Fruit fly (Drosophila melanogaster) whole organism, embryonic: ENCODE results near the gene CG9737.

Experiments
- ATbp ChIP-seq: fragments of 200-800 bp; sonication (Bioruptor generic); optimal IDR thresholded peaks from 2 replicates; lab custom pipeline; 2017; ENCODE audit warnings: missing biosample characterization, mild to moderate bottlenecking, missing genetic modification characterization, missing genetic modification reagents
- Ada2b ChIP-seq: fragments of 200-800 bp; sonication (Bioruptor generic); IDR thresholded peaks from 2 replicates; pipeline ENCODE4 v1.3.6; 2022; ENCODE audit warnings: missing biosample characterization, missing genetic modification characterization
- Bdp1 ChIP-seq: fragments of 200-800 bp; sonication (Bioruptor generic); optimal IDR thresholded peaks from 3 replicates; lab custom pipeline; 2016; ENCODE audit warnings: missing biosample characterization, missing genetic modification characterization
- CG10147 ChIP-seq: fragments of 200-800 bp; sonication (Bioruptor generic); optimal IDR thresholded peaks from 2 replicates; lab custom pipeline; 2019; ENCODE audit warnings: missing biosample characterization, mild to moderate bottlenecking, missing genetic modification characterization, moderate library complexity
- CG10565 ChIP-seq: fragments of 200-800 bp; sonication (Bioruptor generic); optimal IDR thresholded peaks from 3 replicates; lab custom pipeline; 2016; ENCODE audit warnings: missing biosample characterization, mild to moderate bottlenecking, missing genetic modification characterization
- CG11093 ChIP-seq: fragments of 200-800 bp; sonication (Bioruptor generic); IDR thresholded peaks from 3 replicates; pipeline ENCODE4 v1.3.6; 2022; ENCODE audit warnings: missing biosample characterization, missing genetic modification characterization
- CG11695 ChIP-seq: fragments of 200-800 bp; sonication (Bioruptor generic); IDR thresholded peaks from 3 replicates; pipeline ENCODE4 v1.3.6; 2022; ENCODE audit warnings: missing biosample characterization, missing genetic modification characterization
- CG12236 ChIP-seq: fragments of 200-800 bp; sonication (Bioruptor generic); optimal IDR thresholded peaks from 2 replicates; lab custom pipeline; 2016; ENCODE audit warnings: missing biosample characterization, missing genetic modification characterization
- CG14860 ChIP-seq: fragments of 200-800 bp; sonication (Bioruptor generic); IDR thresholded peaks from 3 replicates; pipeline ENCODE4 v1.3.6; 2022; ENCODE audit warnings: missing biosample characterization, missing genetic modification characterization; ENCODE audit not compliant: partially characterized antibody
- CG15514 ChIP-seq: fragments of 200-800 bp; sonication (Bioruptor generic); optimal IDR thresholded peaks from 3 replicates; lab custom pipeline; 2017; ENCODE audit warnings: missing biosample characterization, missing genetic modification characterization, mild to moderate bottlenecking, moderate library complexity, missing genetic modification reagents
- CG15696 ChIP-seq: fragments of 200-800 bp; sonication (Bioruptor generic); optimal IDR thresholded peaks from 2 replicates; lab custom pipeline; 2019; ENCODE audit warnings: missing biosample characterization, mild to moderate bottlenecking, missing genetic modification characterization, moderate library complexity
- CG1602 ChIP-seq: fragments of 200-800 bp; sonication (Bioruptor generic); optimal IDR thresholded peaks from 3 replicates; lab custom pipeline; 2016; ENCODE audit warnings: missing biosample characterization, missing genetic modification characterization
- CG18619 ChIP-seq: fragments of 200-800 bp; sonication (Bioruptor generic); optimal IDR thresholded peaks from 3 replicates; lab custom pipeline; 2017; ENCODE audit warnings: missing biosample characterization, mild to moderate bottlenecking, missing genetic modification characterization
- CG3407 ChIP-seq: fragments of 200-800 bp; sonication (Bioruptor generic); optimal IDR thresholded peaks from 2 replicates; lab custom pipeline; 2018; ENCODE audit warnings: missing biosample characterization, mild to moderate bottlenecking, missing genetic modification characterization
- CG34422 ChIP-seq: fragments of 200-800 bp; sonication (Bioruptor generic); IDR thresholded peaks from 3 replicates; pipeline ENCODE4 v1.3.6; 2022; ENCODE audit warnings: missing biosample characterization, missing genetic modification characterization
- CG43689 ChIP-seq: fragments of 200-800 bp; sonication (Bioruptor generic); IDR thresholded peaks from 2 replicates; pipeline ENCODE4 v1.3.6; 2022; ENCODE audit warnings: missing biosample characterization, missing genetic modification characterization
- CG6689 ChIP-seq: fragments of 200-800 bp; sonication (Bioruptor generic); IDR thresholded peaks from 2 replicates; pipeline ENCODE4 v1.3.6; 2022; ENCODE audit warnings: missing biosample characterization, missing genetic modification characterization
- CG8924 ChIP-seq: fragments of 200-800 bp; optimal IDR thresholded peaks from 3 replicates; lab custom pipeline; 2019; ENCODE audit warnings: missing biosample characterization, mild to moderate bottlenecking, missing genetic modification characterization, moderate library complexity
- CG9876 ChIP-seq: fragments of 200-800 bp; sonication (Bioruptor generic); optimal IDR thresholded peaks from 2 replicates; lab custom pipeline; 2016; ENCODE audit warnings: missing biosample characterization, missing genetic modification characterization
- CHES-1-like ChIP-seq: fragments of 200-800 bp; sonication (Bioruptor generic); optimal IDR thresholded peaks from 2 replicates; lab custom pipeline; 2016; ENCODE audit warnings: missing biosample characterization, missing genetic modification characterization
- D19A ChIP-seq: fragments of 200-800 bp; optimal IDR thresholded peaks from 3 replicates; lab custom pipeline; 2019; ENCODE audit warnings: missing biosample characterization, mild to moderate bottlenecking, missing genetic modification characterization, moderate library complexity
- E2f1 ChIP-seq: fragments of 200-800 bp; sonication (Bioruptor generic); IDR thresholded peaks from 2 replicates; pipeline ENCODE4 v1.3.6; 2022; ENCODE audit warnings: missing biosample characterization, missing genetic modification characterization
- Eip74EF ChIP-seq, 2 experiments: fragments of 200-800 bp in 1 of 2; fragments of >200 bp in 1 of 2; sonication (Bioruptor generic) in 1 of 2; optimal IDR thresholded peaks; 2 replicates each; lab custom pipeline; 2017 to 2019; ENCODE audit warnings: missing biosample characterization in 2 of 2, missing genetic modification characterization in 2 of 2, mild to moderate bottlenecking in 1 of 2, moderate library complexity in 1 of 2
- MTF-1 ChIP-seq: fragments of 200-800 bp; sonication (Bioruptor generic); optimal IDR thresholded peaks from 2 replicates; lab custom pipeline; 2018; ENCODE audit warnings: missing biosample characterization, mild to moderate bottlenecking, missing genetic modification characterization, borderline replicate concordance
- Mes4 ChIP-seq: fragments of 200-800 bp; sonication (Bioruptor generic); optimal IDR thresholded peaks from 2 replicates; lab custom pipeline; 2016; ENCODE audit warnings: missing biosample characterization, missing genetic modification characterization
- NC2β ChIP-seq: fragments of 200-800 bp; sonication (Bioruptor generic); optimal IDR thresholded peaks from 2 replicates; lab custom pipeline; 2016; ENCODE audit warnings: missing biosample characterization, missing genetic modification characterization
- NfI ChIP-seq: fragments of 200-800 bp; sonication (Bioruptor generic); optimal IDR thresholded peaks from 3 replicates; lab custom pipeline; 2018; ENCODE audit warnings: missing biosample characterization, mild to moderate bottlenecking, missing genetic modification characterization, moderate library complexity
- Ptx1 ChIP-seq: fragments of 200-800 bp; sonication (Bioruptor generic); IDR thresholded peaks from 2 replicates; pipeline ENCODE4 v1.3.6; 2022; ENCODE audit warnings: missing biosample characterization, missing genetic modification characterization
- Six4 ChIP-seq: fragments of 200-800 bp; sonication (Bioruptor generic); optimal IDR thresholded peaks from 2 replicates; lab custom pipeline; 2016; ENCODE audit warnings: missing biosample characterization, missing genetic modification characterization
- Sry-δ ChIP-seq: fragments of 200-800 bp; sonication (Bioruptor generic); optimal IDR thresholded peaks from 2 replicates; lab custom pipeline; 2016; ENCODE audit warnings: missing biosample characterization, missing genetic modification characterization
- TFAM ChIP-seq: fragments of 200-800 bp; sonication (Bioruptor generic); optimal IDR thresholded peaks from 2 replicates; lab custom pipeline; 2017; ENCODE audit warnings: missing biosample characterization, missing genetic modification characterization, inconsistent platforms
- Trl ChIP-seq, 3 experiments: fragments of >200 bp in 2 of 3; fragments of 200-800 bp in 1 of 3; sonication (Bioruptor generic) in 1 of 3; optimal IDR thresholded peaks; 2 replicates in 1 of 3; 3 replicates in 2 of 3; lab custom pipeline; 2016 to 2017; ENCODE audit warnings: missing biosample characterization in 1 of 3, missing genetic modification characterization in 1 of 3
- Xrp1 ChIP-seq: fragments of 200-800 bp; sonication (Bioruptor generic); IDR thresholded peaks from 2 replicates; pipeline ENCODE4 v1.3.6; 2022; ENCODE audit warnings: missing biosample characterization, missing genetic modification characterization
- ase ChIP-seq: fragments of 200-800 bp; sonication (Bioruptor generic); IDR thresholded peaks from 3 replicates; pipeline ENCODE4 v1.3.6; 2022; ENCODE audit warnings: missing biosample characterization, missing genetic modification characterization
- bbx ChIP-seq: fragments of 200-800 bp; sonication (Bioruptor generic); IDR thresholded peaks from 2 replicates; pipeline ENCODE4 v1.3.6; 2022; ENCODE audit warnings: missing biosample characterization, missing genetic modification characterization; ENCODE audit not compliant: partially characterized antibody
- bigmax ChIP-seq: fragments of 200-800 bp; sonication (Bioruptor generic); optimal IDR thresholded peaks from 2 replicates; lab custom pipeline; 2018; ENCODE audit warnings: missing biosample characterization, mild to moderate bottlenecking, missing genetic modification characterization
- cas ChIP-seq: fragments of 200-800 bp; sonication (Bioruptor generic); IDR thresholded peaks from 2 replicates; pipeline ENCODE4 v1.3.6; 2022; ENCODE audit warnings: missing biosample characterization, missing genetic modification characterization
- chinmo ChIP-seq: fragments of 200-800 bp; sonication (Bioruptor generic); IDR thresholded peaks from 4 replicates; pipeline ENCODE4 v1.3.6; 2022; ENCODE audit warnings: missing biosample characterization, missing genetic modification characterization; ENCODE audit not compliant: partially characterized antibody
- dati ChIP-seq: fragments of 200-800 bp; sonication (Bioruptor generic); IDR thresholded peaks from 2 replicates; pipeline ENCODE4 v1.3.6; 2022; ENCODE audit warnings: missing biosample characterization, missing genetic modification characterization
- nau ChIP-seq: fragments of 200-800 bp; sonication (Bioruptor generic); optimal IDR thresholded peaks from 3 replicates; lab custom pipeline; 2017; ENCODE audit warnings: missing biosample characterization, mild to moderate bottlenecking, missing genetic modification characterization, missing genetic modification reagents
- pho ChIP-seq: fragments of 200-800 bp; sonication (Bioruptor generic); optimal IDR thresholded peaks from 2 replicates; lab custom pipeline; 2016; ENCODE audit warnings: missing biosample characterization, missing genetic modification characterization
- prd ChIP-seq, 3 experiments: fragments of >200 bp in 2 of 3; fragments of 200-800 bp in 1 of 3; sonication (Bioruptor generic) in 1 of 3; optimal IDR thresholded peaks in 2 of 3; IDR thresholded peaks in 1 of 3; 2 replicates in 2 of 3; 3 replicates in 1 of 3; pipeline versions ENCODE4 v1.3.6 to Lab custom; 2017 to 2022; ENCODE audit warnings: missing biosample characterization in 1 of 3, missing genetic modification characterization in 1 of 3
- run ChIP-seq: fragments of 200-800 bp; sonication (Bioruptor generic); optimal IDR thresholded peaks from 3 replicates; lab custom pipeline; 2018; ENCODE audit warnings: missing biosample characterization, mild to moderate bottlenecking, missing genetic modification characterization
- sd ChIP-seq: fragments of 200-800 bp; sonication (Bioruptor generic); optimal IDR thresholded peaks from 3 replicates; lab custom pipeline; 2018; ENCODE audit warnings: missing biosample characterization, mild to moderate bottlenecking, missing genetic modification characterization, moderate library complexity
- sens ChIP-seq: fragments of 200-800 bp; sonication (Bioruptor generic); peaks from one replicate; lab custom pipeline; 2016; ENCODE audit warnings: missing biosample characterization, missing genetic modification characterization
- seq ChIP-seq: fragments of 200-800 bp; sonication (Bioruptor generic); IDR thresholded peaks from 2 replicates; pipeline ENCODE4 v1.3.6; 2022; ENCODE audit warnings: missing biosample characterization, missing genetic modification characterization
- shn ChIP-seq: fragments of 200-800 bp; sonication (Bioruptor generic); optimal IDR thresholded peaks from 3 replicates; lab custom pipeline; 2016; ENCODE audit warnings: missing biosample characterization, missing genetic modification characterization
- tgo ChIP-seq: fragments of 200-800 bp; sonication (Bioruptor generic); IDR thresholded peaks from 3 replicates; pipeline ENCODE4 v1.3.6; 2022; ENCODE audit warnings: missing biosample characterization, missing genetic modification characterization
- tll ChIP-seq, 2 experiments: fragments of 200-800 bp in 1 of 2; fragments of >200 bp in 1 of 2; sonication (Bioruptor generic) in 1 of 2; optimal IDR thresholded peaks; 2 replicates each; lab custom pipeline; 2017 to 2019; ENCODE audit warnings: missing biosample characterization in 2 of 2, missing genetic modification characterization in 2 of 2, mild to moderate bottlenecking in 1 of 2, moderate library complexity in 1 of 2
- vvl ChIP-seq: fragments of 200-800 bp; sonication (Bioruptor generic); IDR thresholded peaks from 2 replicates; pipeline ENCODE4 v1.3.6; 2022; ENCODE audit warnings: missing biosample characterization, missing genetic modification characterization

Gene CG9737

dm6 chr3R:30280312-30280711 lies 37.2 kb upstream of the CG9737 start (continued):
- TF ChIP-seq Bdp1 (GFP tag; lab: Kevin White, UChicago): no peak
- TF ChIP-seq chinmo (GFP tag; lab: Robert Waterston, UW): no peak
- TF ChIP-seq Ptx1 (GFP tag; lab: Robert Waterston, UW): peak; percentile 18; the same call in 1 of the 2 replicates
- peak; percentile 4 for TF ChIP-seq CG18619 (GFP tag; lab: Kevin White, UChicago)
- TF ChIP-seq sd (tag; lab: Kevin White, UChicago): no peak
- TF ChIP-seq vvl (GFP tag; lab: Robert Waterston, UW): peak; percentile 53; the same call in 1 of the 2 replicates
- no peak for TF ChIP-seq CG12236 (GFP tag; lab: Kevin White, UChicago)
- TF ChIP-seq Sry-δ (GFP tag; lab: Kevin White, UChicago): no peak
- no peak for TF ChIP-seq prd (optimal IDR thresholded peaks at IDR 0.05; lab: Kevin White, UChicago)
- peak; percentile 43; the same call in 2 of the 3 replicates for TF ChIP-seq prd (GFP tag; IDR thresholded peaks at IDR 0.05; lab: Robert Waterston, UW)
- no peak for TF ChIP-seq run (tag; lab: Kevin White, UChicago)
- TF ChIP-seq sens: peak; percentile 86
- no peak for TF ChIP-seq CG10147
- TF ChIP-seq Mes4 (GFP tag; lab: Kevin White, UChicago): no peak
- TF ChIP-seq E2f1 (GFP tag; lab: Robert Waterston, UW): peak; percentile 18; the same call in 1 of the 2 replicates
- TF ChIP-seq ATbp (GFP tag; lab: Kevin White, UChicago): no peak
- no peak for TF ChIP-seq bigmax (GFP tag; lab: Kevin White, UChicago)
- TF ChIP-seq tll (GFP tag; optimal IDR thresholded peaks at IDR 0.05; lab: Kevin White, UChicago): no peak
- TF ChIP-seq NC2β (GFP tag; lab: Kevin White, UChicago): no peak
- TF ChIP-seq nau (GFP tag; lab: Kevin White, UChicago): no peak
- TF ChIP-seq NfI (GFP tag; lab: Kevin White, UChicago): peak; percentile 5
- no peak for TF ChIP-seq MTF-1 (GFP tag; lab: Kevin White, UChicago)
- TF ChIP-seq CG34422 (GFP tag; lab: Robert Waterston, UW): no peak
- no peak for TF ChIP-seq Eip74EF (GFP tag; optimal IDR thresholded peaks at IDR 0.05; lab: Kevin White, UChicago)
- no peak for TF ChIP-seq Ada2b (GFP tag; lab: Robert Waterston, UW)
- TF ChIP-seq Xrp1: peak; percentile 55; the same call in 1 of the 2 replicates
- no peak for TF ChIP-seq CG14860
- no peak for TF ChIP-seq Six4
- no peak for TF ChIP-seq ase
- no peak for TF ChIP-seq seq
- no peak for TF ChIP-seq pho (GFP tag; lab: Kevin White, UChicago)
- TF ChIP-seq CG11695 (GFP tag; lab: Robert Waterston, UW): no peak
- TF ChIP-seq TFAM (GFP tag; lab: Kevin White, UChicago): no peak
- TF ChIP-seq CHES-1-like (GFP tag; lab: Kevin White, UChicago): no peak
- peak; percentile 6; the same call in 1 of the 2 replicates for TF ChIP-seq dati (GFP tag; lab: Robert Waterston, UW)
- peak; percentile 17 for TF ChIP-seq CG15514 (GFP tag; lab: Kevin White, UChicago)
- TF ChIP-seq CG15696: no peak
- TF ChIP-seq CG10565 (GFP tag; lab: Kevin White, UChicago): no peak
- TF ChIP-seq CG43689 (GFP tag; lab: Robert Waterston, UW): no peak
- no peak for TF ChIP-seq CG11093 (GFP tag; lab: Robert Waterston, UW)
- TF ChIP-seq cas (GFP tag; lab: Robert Waterston, UW): no peak
- TF ChIP-seq CG3407 (GFP tag; lab: Kevin White, UChicago): no peak
- TF ChIP-seq Trl (optimal IDR thresholded peaks at IDR 0.05; lab: Kevin White, UChicago): no peak
- no peak for TF ChIP-seq Trl (GFP tag; optimal IDR thresholded peaks at IDR 0.05; lab: Kevin White, UChicago)
- no peak for TF ChIP-seq shn
- TF ChIP-seq bbx (GFP tag; lab: Robert Waterston, UW): no peak
- TF ChIP-seq CG8924 (tag; lab: Kevin White, UChicago): peak; percentile 29
- TF ChIP-seq CG6689 (GFP tag; lab: Robert Waterston, UW): peak; percentile 34; the same call in 1 of the 2 replicates
- no peak for TF ChIP-seq CG1602 (GFP tag; lab: Kevin White, UChicago)
- no peak for TF ChIP-seq D19A (tag; lab: Kevin White, UChicago)
- peak; percentile 27; the same call in 1 of the 3 replicates for TF ChIP-seq tgo
- TF ChIP-seq CG9876 (GFP tag; lab: Kevin White, UChicago): no peak
